Worm (Caenorhabditis elegans) whole organism, mixed stage, embryonic: ENCODE data around the gene magu-2.

Experiments used
- cnd-1 ChIP-seq: fragments of 200-800 bp; sonication (Bioruptor generic); optimal IDR thresholded peaks from 2 replicates; lab custom pipeline; 2018; ENCODE audit warnings: mild to moderate bottlenecking, missing genetic modification characterization, missing compliant biosample characterization
- flh-1 ChIP-seq: fragments of 200-800 bp; sonication (Bioruptor generic); optimal IDR thresholded peaks from 2 replicates; lab custom pipeline; 2018; ENCODE audit warnings: mild to moderate bottlenecking, missing genetic modification characterization, moderate library complexity, missing compliant biosample characterization
- lsy-2 ChIP-seq: fragments of 150-350 bp; optimal IDR thresholded peaks from 2 replicates; lab custom pipeline; 2014; ENCODE audit warnings: missing biosample characterization, missing genetic modification characterization
- mab-5 ChIP-seq: fragments of 150-350 bp; optimal IDR thresholded peaks from 2 replicates; lab custom pipeline; 2014; ENCODE audit warnings: missing biosample characterization, missing genetic modification characterization
- mep-1 ChIP-seq: fragments of 150-350 bp; optimal IDR thresholded peaks from 2 replicates; lab custom pipeline; 2017; ENCODE audit warnings: missing biosample characterization, missing genetic modification reagents, missing genetic modification characterization, inconsistent platforms
- nhr-12 ChIP-seq: fragments of 150-350 bp; optimal IDR thresholded peaks from 2 replicates; lab custom pipeline; 2014; ENCODE audit warnings: missing biosample characterization, missing genetic modification characterization
- nhr-237 ChIP-seq: fragments of 150-350 bp; optimal IDR thresholded peaks from 2 replicates; lab custom pipeline; 2014; ENCODE audit warnings: missing biosample characterization, missing genetic modification characterization
- nhr-28 ChIP-seq: fragments of 150-350 bp; optimal IDR thresholded peaks from 2 replicates; lab custom pipeline; 2014; ENCODE audit warnings: missing biosample characterization, missing genetic modification characterization
- nhr-76 ChIP-seq: sonication (generic microtip); optimal IDR thresholded peaks from 2 replicates; lab custom pipeline; 2017; ENCODE audit warnings: missing biosample characterization, missing genetic modification characterization
- pha-4 ChIP-seq: fragments of 150-350 bp; optimal IDR thresholded peaks from 2 replicates; lab custom pipeline; 2018; ENCODE audit warnings: missing biosample characterization, missing genetic modification reagents, missing genetic modification characterization
- snpc-4 ChIP-seq: fragments of 150-350 bp; optimal IDR thresholded peaks from 2 replicates; lab custom pipeline; 2014; ENCODE audit warnings: missing biosample characterization, missing genetic modification characterization
- unc-120 ChIP-seq: sonication (generic microtip); optimal IDR thresholded peaks from 2 replicates; lab custom pipeline; 2017; ENCODE audit warnings: missing genetic modification characterization, missing compliant biosample characterization; ENCODE audit not compliant: poor library complexity, severe bottlenecking
- unc-39 ChIP-seq: fragments of 150-350 bp; optimal IDR thresholded peaks from 2 replicates; lab custom pipeline; 2014; ENCODE audit warnings: missing biosample characterization, missing genetic modification characterization
- ztf-11 ChIP-seq: fragments of 150-350 bp; optimal IDR thresholded peaks from 2 replicates; lab custom pipeline; 2014; ENCODE audit warnings: missing biosample characterization, missing genetic modification characterization

ce11 chrV:8769154-8769553, 31.7 kb downstream of the magu-2 start:
- TF ChIP-seq lsy-2 (tag; lab: Kevin White, UChicago) (no peak), pha-4 (tag; lab: Kevin White, UChicago) (no peak), snpc-4 (tag; lab: Kevin White, UChicago) (no peak), nhr-12 (tag; lab: Kevin White, UChicago) (no peak), ztf-11 (no peak), unc-39 (tag; lab: Kevin White, UChicago) (no peak), unc-120 (tag; lab: Kevin White, UChicago) (no peak), nhr-76 (tag; lab: Kevin White, UChicago) (no peak), flh-1 (GFP tag; lab: Kevin White, UChicago) (no peak), nhr-28 (tag; lab: Kevin White, UChicago) (no peak), mep-1 (tag; lab: Kevin White, UChicago) (no peak), nhr-237 (tag; lab: Kevin White, UChicago) (no peak), cnd-1 (tag; lab: Kevin White, UChicago) (no peak), mab-5 (tag; lab: Kevin White, UChicago) (no peak)
